Fruit fly (Drosophila melanogaster) S2 (cell line): ENCODE measurements around the gene fry.

Experiments
- CG8478 ChIP-seq: fragments of >200 bp; optimal IDR thresholded peaks from 2 replicates; lab custom pipeline; 2018
- CTCF ChIP-seq, 2 experiments: fragments of >200 bp; optimal IDR thresholded peaks; 2 replicates each; lab custom pipeline; 2018

The fry gene

DNA sequence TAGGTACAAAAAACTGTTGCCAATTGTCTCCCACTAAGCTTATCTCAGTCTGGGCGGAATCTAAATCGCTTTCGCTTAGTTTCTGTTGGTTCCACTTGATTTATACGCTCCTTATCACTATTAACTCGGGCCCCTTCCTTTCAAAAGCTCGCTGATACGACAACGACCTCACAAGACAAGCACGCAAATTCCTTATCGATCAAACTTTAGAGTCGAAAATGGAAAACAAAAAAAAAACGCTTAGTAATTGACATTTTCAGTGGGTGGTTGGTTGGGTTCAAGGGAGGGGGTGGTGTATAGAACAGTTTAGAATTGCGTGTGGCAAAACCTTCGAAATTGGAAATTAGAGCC is 12.5 kb upstream of the fry start:
- no peak for TF ChIP-seq CG8478 (lab: Kevin White, UChicago)
- TF ChIP-seq CTCF (optimal IDR thresholded peaks at IDR 0.05; lab: Kevin White, UChicago) = no peak

DNA sequence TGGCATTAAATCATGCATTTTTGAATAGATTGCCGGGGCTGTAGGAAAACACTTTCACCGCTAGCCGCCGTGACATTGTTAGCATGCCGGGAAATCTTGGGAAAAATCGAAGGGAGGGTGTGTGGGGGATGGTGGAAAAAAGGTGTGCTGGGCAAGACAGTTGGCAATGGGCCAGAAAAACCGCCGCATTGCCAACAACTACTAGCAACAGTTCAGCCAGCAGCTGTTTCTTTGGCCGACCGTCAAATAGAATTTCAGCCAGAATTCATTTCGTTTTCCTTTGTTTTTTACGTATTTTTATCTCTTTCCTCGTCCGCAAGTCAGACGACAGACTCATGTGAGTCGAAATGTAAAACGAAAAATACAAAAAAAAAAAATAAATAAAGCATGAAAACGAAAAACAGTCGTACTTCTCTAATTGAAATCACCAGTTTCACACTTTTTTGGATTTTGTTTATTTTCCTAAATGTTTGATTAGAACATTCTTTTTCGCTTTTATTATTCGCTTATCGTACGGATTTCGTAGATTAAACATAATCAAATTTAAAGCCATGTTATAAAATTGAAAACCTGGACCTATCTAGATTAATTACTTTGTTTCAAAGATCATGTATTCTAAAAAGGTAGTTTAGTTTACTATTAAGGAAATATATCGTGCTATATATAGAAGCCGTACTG is 12.0 kb upstream of the fry start:
- TF ChIP-seq CG8478 (lab: Kevin White, UChicago) = no peak
- no peak for TF ChIP-seq CTCF (optimal IDR thresholded peaks at IDR 0.05; lab: Kevin White, UChicago)

DNA sequence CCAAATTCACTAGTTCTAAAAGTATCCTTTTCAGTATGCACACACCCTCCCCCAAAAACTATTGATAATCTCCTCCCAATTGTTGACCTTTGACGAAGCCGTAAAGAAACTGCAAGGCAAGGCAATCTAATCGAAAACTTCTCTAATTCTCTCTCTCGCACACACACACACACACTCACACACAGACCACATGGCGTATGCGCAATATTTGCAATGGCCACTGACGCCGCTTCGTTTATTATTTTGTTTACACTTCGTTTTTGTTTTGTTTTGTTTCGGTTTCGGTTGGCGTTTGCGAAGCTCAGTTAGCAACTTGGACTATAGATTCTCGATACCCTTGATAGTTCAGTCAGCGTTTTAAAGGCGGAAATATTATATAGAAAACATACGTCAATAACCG is 10.9 kb upstream of the fry start:
- TF ChIP-seq CTCF (optimal IDR thresholded peaks at IDR 0.05; lab: Kevin White, UChicago) = no peak
- no peak for TF ChIP-seq CG8478 (lab: Kevin White, UChicago)

DNA sequence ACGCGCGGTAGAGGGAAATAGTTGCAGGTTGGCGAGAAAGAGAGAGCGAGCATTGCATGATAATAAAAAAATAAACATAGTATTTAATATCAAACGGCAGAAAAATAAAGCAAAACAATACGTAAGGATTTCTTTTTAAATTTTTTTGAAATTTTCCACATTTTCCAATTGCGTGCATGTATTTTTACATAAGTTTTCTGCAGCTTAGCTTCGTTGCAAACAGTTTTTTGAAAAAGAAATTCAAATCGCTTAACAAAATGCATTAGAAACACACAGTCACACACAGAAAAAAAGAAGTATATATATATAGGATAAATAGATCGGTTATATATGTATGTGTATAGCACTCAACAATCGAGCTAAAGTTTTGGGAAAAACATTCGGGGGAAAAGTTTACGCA is 9.8 kb upstream of the fry start:
- TF ChIP-seq CTCF (optimal IDR thresholded peaks at IDR 0.05; lab: Kevin White, UChicago) (no peak), CG8478 (lab: Kevin White, UChicago) (no peak)

DNA sequence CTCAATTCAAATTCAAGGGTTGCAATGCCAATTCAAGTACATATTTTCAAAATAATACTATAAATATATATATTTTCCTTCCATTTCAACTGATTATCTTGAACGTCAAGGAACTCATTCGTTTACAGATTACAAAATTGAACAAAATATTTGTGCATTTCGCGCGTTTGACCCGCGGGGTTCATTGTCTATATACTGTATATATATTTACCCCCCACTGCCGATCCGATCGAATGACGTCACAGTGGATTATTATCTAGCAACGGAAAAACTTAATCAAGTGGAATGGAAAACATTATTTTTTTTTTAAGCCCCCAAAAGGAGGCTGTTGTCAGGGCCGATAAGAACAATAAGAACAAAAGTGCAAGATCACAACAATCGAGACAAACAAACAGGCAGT is 8.6 kb upstream of the fry start:
- TF ChIP-seq CTCF (optimal IDR thresholded peaks at IDR 0.05; lab: Kevin White, UChicago) = no peak
- TF ChIP-seq CG8478 (lab: Kevin White, UChicago) = no peak

DNA sequence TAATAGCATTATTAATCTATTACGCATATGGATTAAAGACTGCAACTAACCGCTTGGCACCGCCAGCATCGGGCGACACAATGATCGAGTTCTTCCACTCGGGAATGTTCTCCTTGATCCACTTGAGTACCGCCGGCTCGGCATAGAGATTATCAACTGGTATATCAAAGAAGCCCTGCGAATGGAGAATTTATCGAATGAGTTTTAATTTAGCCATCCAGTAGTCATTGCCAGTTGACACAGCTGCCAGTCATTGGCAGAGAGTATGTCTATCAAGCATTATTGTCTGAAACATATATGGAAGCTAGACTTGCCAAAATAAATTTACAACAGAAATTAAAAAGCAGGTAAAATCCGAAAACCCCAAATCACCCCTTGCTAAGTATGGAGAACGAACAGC is 6.0 kb upstream of the fry start, which contains the start of gene CG16719:
Gene CG16719 (plus strand): TSS at position 301 of the 400 bp plus-strand sequence.
- TF ChIP-seq CG8478 (lab: Kevin White, UChicago) = no peak
- no peak for TF ChIP-seq CTCF (optimal IDR thresholded peaks at IDR 0.05; lab: Kevin White, UChicago)

DNA sequence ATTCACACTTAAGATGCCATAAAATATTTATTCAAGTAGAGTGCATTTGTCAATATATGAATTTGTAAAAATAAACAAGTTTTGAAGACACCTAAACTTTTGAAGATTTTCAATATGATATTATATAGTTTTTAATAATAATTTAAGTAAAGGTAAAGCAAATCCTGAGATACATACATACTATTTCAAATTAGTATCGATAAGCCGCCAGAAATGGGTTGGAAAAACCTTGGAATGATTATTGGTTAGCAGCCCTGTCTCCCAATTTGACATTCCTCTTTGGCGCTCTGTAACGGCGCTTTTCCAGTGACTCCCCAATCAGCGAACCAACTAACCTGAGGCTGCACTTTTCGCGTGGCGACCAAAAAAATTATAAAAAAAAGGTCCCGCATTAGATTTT is 2.1 kb upstream of the fry start, which contains the start of gene alphaTub67C:
Gene alphaTub67C (plus strand): TSS at position 301 of the 400 bp plus-strand sequence.
- TF ChIP-seq CG8478 (lab: Kevin White, UChicago) = no peak
- no peak for TF ChIP-seq CTCF (optimal IDR thresholded peaks at IDR 0.05; lab: Kevin White, UChicago)

DNA sequence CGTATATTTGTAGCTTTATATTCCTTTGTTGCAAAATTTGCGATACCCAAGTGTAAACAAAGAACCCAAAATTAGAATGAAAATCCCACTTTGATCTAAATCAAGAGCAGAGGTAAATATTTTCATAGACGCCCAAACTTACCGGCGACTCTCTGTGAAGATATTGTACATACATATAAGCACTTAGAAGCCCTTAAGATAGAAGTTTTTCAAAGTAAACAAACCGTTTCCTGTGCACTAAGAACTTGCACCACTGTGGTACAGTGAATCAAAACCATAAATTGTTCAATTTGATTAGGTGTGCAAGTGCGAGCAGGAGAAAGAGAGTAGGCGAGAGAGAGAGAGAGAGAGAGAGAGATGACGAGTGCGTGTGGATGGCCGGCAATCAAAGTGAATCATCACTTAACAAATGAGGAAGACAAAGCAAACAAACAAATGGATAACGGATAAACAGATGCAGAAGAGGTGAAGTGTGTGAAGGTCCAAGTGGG is 851 bp downstream of the fry start:
- TF ChIP-seq CTCF (optimal IDR thresholded peaks at IDR 0.05; lab: Kevin White, UChicago) (no peak), CG8478 (lab: Kevin White, UChicago) (no peak)

DNA sequence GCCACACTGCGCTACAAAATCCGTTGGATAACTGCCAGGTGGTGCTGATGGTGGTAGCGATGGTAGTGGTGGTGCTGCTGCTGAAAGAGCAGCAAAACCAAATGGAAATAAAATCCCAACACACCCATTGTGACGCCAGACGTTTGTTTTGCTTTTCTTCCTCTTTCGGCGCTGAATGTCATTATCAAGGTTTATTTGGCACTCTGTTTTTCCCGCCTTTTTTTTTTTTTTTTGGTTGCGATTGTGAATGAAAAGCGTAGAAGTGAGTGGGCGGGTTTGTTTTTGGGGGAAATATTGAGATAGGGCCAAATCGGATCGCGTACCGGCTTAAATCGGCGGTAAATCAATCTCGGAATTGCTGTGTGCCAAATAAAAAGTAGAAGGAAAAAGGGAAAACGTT is 1.6 kb downstream of the fry start:
- TF ChIP-seq CG8478 (lab: Kevin White, UChicago) (no peak), CTCF (optimal IDR thresholded peaks at IDR 0.05; lab: Kevin White, UChicago) (no peak)

DNA sequence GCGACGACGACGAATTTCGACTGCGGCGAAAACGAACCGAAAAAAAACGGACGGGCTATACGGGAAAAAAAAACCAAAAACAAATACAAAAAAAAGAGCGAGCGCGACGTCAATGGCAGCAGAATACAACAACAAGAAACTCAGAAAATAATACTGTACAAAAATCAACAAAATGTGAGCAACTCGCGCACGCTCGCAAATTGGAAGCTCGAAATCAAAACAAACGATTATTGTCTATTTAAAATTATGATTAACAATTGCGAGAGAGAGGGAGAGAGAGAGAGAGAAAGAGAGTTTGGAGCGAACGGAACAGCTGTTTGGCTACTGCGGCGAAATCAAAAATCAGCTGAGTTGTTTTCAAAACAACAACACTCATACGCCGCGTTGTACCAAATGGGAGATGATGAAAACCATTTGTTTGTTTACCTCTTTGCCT is 3.4 kb downstream of the fry start:
- TF ChIP-seq CG8478 (lab: Kevin White, UChicago) (no peak), CTCF (optimal IDR thresholded peaks at IDR 0.05; lab: Kevin White, UChicago) (no peak)

DNA sequence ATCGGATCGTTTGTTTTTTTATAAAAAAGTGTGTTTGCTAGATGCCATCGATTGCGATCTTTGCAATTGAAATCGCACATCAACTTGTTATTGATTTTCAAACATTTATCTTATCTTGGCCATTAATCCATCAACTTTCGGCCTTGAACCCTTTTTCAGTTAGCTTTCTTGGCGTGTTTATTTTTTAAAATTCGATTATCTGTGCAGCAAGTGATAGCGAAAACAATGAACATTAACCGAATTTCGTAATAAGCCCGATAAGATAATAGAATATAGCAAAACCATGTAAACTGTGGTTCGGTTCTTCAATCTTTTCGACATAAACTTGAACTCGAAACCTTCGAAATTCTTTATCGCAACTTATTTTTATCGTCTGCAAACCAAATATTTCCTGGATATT is 4.6 kb downstream of the fry start:
- TF ChIP-seq CTCF (optimal IDR thresholded peaks at IDR 0.05; lab: Kevin White, UChicago) (no peak), CG8478 (lab: Kevin White, UChicago) (no peak)

DNA sequence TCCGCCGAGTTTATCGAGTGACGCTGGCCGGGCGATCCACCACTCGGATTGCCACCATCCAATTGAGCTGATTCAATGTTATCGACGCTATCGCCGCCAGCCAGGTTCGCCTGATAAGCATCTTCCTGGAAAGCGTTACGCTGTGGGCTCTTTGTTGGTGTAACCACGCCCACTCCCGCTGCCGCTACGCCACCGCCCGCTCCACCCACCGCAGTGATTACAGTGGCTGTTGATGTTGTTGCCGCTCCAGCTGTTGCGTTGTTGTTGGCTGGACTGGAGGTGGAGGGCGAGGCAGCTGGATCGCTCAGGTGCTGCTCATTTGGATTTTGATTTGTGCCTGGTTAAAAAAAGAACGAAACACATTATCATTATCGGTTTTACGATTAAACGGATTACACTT is 7.5 kb downstream of the fry start:
- no peak for TF ChIP-seq CTCF (optimal IDR thresholded peaks at IDR 0.05; lab: Kevin White, UChicago)
- TF ChIP-seq CG8478 (lab: Kevin White, UChicago) = no peak

DNA sequence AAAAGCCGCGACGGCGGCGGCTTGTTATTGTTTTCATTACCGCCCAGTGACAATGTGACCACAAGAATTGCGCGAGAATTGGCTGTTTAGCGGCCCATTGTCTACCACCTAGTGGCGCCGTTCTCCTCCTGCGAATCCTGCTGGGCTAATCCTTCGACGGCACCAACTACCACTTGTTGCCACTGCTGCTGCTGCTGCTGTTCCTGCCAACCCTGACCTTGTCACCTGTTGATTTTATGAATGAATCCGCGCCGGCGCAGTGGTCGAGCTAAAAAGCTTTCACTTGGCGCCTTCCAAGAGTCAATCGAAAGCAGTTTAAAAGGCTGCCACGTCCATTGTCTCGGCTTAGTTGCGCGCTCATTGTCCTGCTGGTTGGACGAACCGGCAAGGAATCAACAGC is 35.1 kb downstream of the fry start, which contains the start of gene CNMaR:
Gene CNMaR (plus strand): TSS at position 348 of the 400 bp plus-strand sequence.
- TF ChIP-seq CTCF (optimal IDR thresholded peaks at IDR 0.05; lab: Kevin White, UChicago) = no peak
- no peak for TF ChIP-seq CG8478 (lab: Kevin White, UChicago)

DNA sequence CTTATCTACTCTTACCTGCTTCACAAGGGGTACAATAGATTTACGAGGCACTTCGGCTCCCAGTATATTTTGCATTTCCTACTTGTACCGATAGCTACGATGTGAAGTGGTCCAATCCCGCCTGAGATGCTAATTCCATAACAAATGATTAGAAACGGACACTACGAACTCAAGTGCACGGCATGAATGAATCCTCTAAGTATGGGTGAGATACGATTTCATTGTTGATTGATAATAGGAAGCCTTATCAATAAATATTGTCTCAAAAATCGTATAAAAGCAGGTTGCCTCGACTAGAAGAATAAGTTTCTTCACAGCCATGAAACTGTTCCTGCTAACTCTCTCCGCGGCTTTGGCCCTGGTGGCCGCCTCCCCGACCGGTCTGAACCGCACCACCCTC is 38.2 kb downstream of the fry start, which contains the start of gene CG18180:
Gene CG18180 (plus strand): TSS at position 301 of the 400 bp plus-strand sequence.
- TF ChIP-seq CG8478 (lab: Kevin White, UChicago) (no peak), CTCF (optimal IDR thresholded peaks at IDR 0.05; lab: Kevin White, UChicago) (no peak)

DNA sequence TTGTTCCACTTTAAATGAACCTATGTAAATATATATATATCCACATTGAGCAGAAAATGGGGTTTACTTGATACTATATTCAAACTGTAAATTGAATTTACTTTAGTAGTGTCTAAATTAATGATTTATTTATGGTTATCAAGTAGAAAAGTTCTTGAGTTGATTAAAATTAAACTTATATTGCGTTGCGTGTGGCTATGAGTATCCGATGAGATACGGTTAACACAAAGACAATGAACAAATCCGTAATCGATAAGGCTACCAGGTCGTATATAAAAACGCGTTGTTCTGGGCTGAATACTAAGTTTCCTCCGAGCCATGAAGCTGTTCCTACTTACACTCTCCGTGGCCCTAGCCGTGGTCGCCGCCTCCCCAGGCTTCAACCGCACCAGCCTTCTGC is 39.9 kb downstream of the fry start, which contains the start of gene CG18179:
Gene CG18179 (plus strand): TSS at position 301 of the 400 bp plus-strand sequence.
- TF ChIP-seq CTCF (optimal IDR thresholded peaks at IDR 0.05; lab: Kevin White, UChicago) = no peak
- no peak for TF ChIP-seq CG8478 (lab: Kevin White, UChicago)

DNA sequence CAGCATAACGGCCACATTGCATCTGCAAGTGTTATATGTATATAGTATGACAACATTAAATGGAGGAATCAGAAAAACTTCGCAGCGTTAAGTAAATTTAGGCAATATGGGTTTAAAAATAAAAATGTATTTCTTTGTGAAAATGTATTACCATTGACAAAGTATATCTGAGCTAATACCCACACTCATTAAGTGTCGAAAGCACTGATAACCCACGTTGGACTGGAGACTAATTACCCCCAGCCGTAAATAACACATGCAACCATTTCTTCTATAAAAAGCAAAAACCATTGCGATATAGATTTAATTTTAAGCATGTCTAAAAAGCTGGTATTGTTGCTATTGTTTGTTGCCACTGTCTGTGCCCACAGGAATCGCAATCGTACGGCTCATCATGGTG is 41.1 kb downstream of the fry start, which contains the start of gene CG8329:
Gene CG8329 (plus strand): TSS at position 301 of the 400 bp plus-strand sequence.
- TF ChIP-seq CG8478 (lab: Kevin White, UChicago) (no peak), CTCF (optimal IDR thresholded peaks at IDR 0.05; lab: Kevin White, UChicago) (no peak)
